Fruit fly (Drosophila melanogaster) whole organism, embryonic: ENCODE results near the gene CG42577.

Source experiments
- Aef1 ChIP-seq: fragments of 200-800 bp; sonication (Bioruptor generic); IDR thresholded peaks from 3 replicates; pipeline ENCODE4 v1.3.6; 2022; ENCODE audit warnings: missing biosample characterization, missing genetic modification characterization
- Bdp1 ChIP-seq: fragments of 200-800 bp; sonication (Bioruptor generic); optimal IDR thresholded peaks from 3 replicates; lab custom pipeline; 2016; ENCODE audit warnings: missing biosample characterization, missing genetic modification characterization
- CG10462 ChIP-seq: fragments of 200-800 bp; sonication (Bioruptor generic); optimal IDR thresholded peaks from 2 replicates; lab custom pipeline; 2016; ENCODE audit warnings: missing biosample characterization, missing genetic modification characterization
- CG10979 ChIP-seq: fragments of 200-800 bp; sonication (Bioruptor generic); optimal IDR thresholded peaks from 2 replicates; lab custom pipeline; 2018; ENCODE audit warnings: missing biosample characterization, mild to moderate bottlenecking, missing genetic modification characterization, moderate library complexity
- CG11085 ChIP-seq: fragments of 200-800 bp; sonication (Bioruptor generic); IDR thresholded peaks from 2 replicates; pipeline ENCODE4 v1.3.6; 2022; ENCODE audit warnings: missing biosample characterization, missing genetic modification characterization
- CG11695 ChIP-seq: fragments of 200-800 bp; sonication (Bioruptor generic); IDR thresholded peaks from 3 replicates; pipeline ENCODE4 v1.3.6; 2022; ENCODE audit warnings: missing biosample characterization, missing genetic modification characterization
- CG12769 ChIP-seq: fragments of 200-800 bp; sonication (Bioruptor generic); optimal IDR thresholded peaks from 2 replicates; lab custom pipeline; 2019; ENCODE audit warnings: missing biosample characterization, mild to moderate bottlenecking, missing genetic modification characterization, moderate library complexity
- CG12942 ChIP-seq: fragments of 200-800 bp; sonication (Bioruptor generic); optimal IDR thresholded peaks from 3 replicates; lab custom pipeline; 2016; ENCODE audit warnings: missing biosample characterization, missing genetic modification characterization
- CG14860 ChIP-seq: fragments of 200-800 bp; sonication (Bioruptor generic); IDR thresholded peaks from 3 replicates; pipeline ENCODE4 v1.3.6; 2022; ENCODE audit warnings: missing biosample characterization, missing genetic modification characterization; ENCODE audit not compliant: partially characterized antibody
- CG16813 ChIP-seq: fragments of 200-800 bp; sonication (Bioruptor generic); IDR thresholded peaks from 3 replicates; pipeline ENCODE4 v1.3.6; 2022; ENCODE audit warnings: missing biosample characterization, missing genetic modification characterization; ENCODE audit not compliant: partially characterized antibody
- CG1792 ChIP-seq: fragments of 200-800 bp; sonication (Bioruptor generic); optimal IDR thresholded peaks from 2 replicates; lab custom pipeline; 2016; ENCODE audit warnings: missing biosample characterization, missing genetic modification characterization
- CG18011 ChIP-seq: fragments of 200-800 bp; sonication (Bioruptor generic); optimal IDR thresholded peaks from 2 replicates; lab custom pipeline; 2017; ENCODE audit warnings: missing biosample characterization, missing genetic modification characterization, mild to moderate bottlenecking, moderate library complexity, missing genotype
- CG2116 ChIP-seq: fragments of 200-800 bp; sonication (Bioruptor generic); optimal IDR thresholded peaks from 3 replicates; lab custom pipeline; 2018; ENCODE audit warnings: missing biosample characterization, mild to moderate bottlenecking, missing genetic modification characterization
- CG2889 ChIP-seq: fragments of 200-800 bp; sonication (Bioruptor generic); IDR thresholded peaks from 3 replicates; pipeline ENCODE4 v1.3.6; 2022; ENCODE audit warnings: missing biosample characterization, missing genetic modification characterization
- CG30403 ChIP-seq: fragments of 200-800 bp; sonication (Bioruptor generic); optimal IDR thresholded peaks from 3 replicates; lab custom pipeline; 2016; ENCODE audit warnings: missing biosample characterization, missing genetic modification characterization
- CG33213 ChIP-seq: fragments of 200-800 bp; sonication (Bioruptor generic); optimal IDR thresholded peaks from 3 replicates; lab custom pipeline; 2016; ENCODE audit warnings: missing biosample characterization, missing genetic modification characterization
- CG42726 ChIP-seq: fragments of 200-800 bp; sonication (Bioruptor generic); IDR thresholded peaks from 2 replicates; pipeline ENCODE4 v1.3.6; 2022; ENCODE audit warnings: missing biosample characterization, missing genetic modification characterization; ENCODE audit not compliant: partially characterized antibody
- CG4424 ChIP-seq: fragments of 200-800 bp; sonication (Bioruptor generic); optimal IDR thresholded peaks from 3 replicates; lab custom pipeline; 2016; ENCODE audit warnings: missing biosample characterization, missing genetic modification characterization
- CG5245 ChIP-seq: fragments of 200-800 bp; sonication (Bioruptor generic); optimal IDR thresholded peaks from 3 replicates; lab custom pipeline; 2016; ENCODE audit warnings: missing biosample characterization, missing genetic modification characterization
- CG7963 ChIP-seq: fragments of 200-800 bp; sonication (Bioruptor generic); IDR thresholded peaks from 3 replicates; pipeline ENCODE4 v1.3.6; 2022; ENCODE audit warnings: missing biosample characterization, missing genetic modification characterization; ENCODE audit not compliant: partially characterized antibody
- CG8924 ChIP-seq: fragments of 200-800 bp; optimal IDR thresholded peaks from 3 replicates; lab custom pipeline; 2019; ENCODE audit warnings: missing biosample characterization, mild to moderate bottlenecking, missing genetic modification characterization, moderate library complexity
- Camta ChIP-seq: fragments of 200-800 bp; sonication (Bioruptor generic); optimal IDR thresholded peaks from 2 replicates; lab custom pipeline; 2016; ENCODE audit warnings: missing biosample characterization, missing genetic modification characterization
- Elba2 ChIP-seq: fragments of 200-800 bp; sonication (Bioruptor generic); optimal IDR thresholded peaks from 3 replicates; lab custom pipeline; 2016; ENCODE audit warnings: missing biosample characterization, missing genetic modification characterization
- Fer3 ChIP-seq: fragments of 200-800 bp; sonication (Bioruptor generic); optimal IDR thresholded peaks from 2 replicates; lab custom pipeline; 2018; ENCODE audit warnings: missing biosample characterization, mild to moderate bottlenecking, missing genetic modification characterization, moderate library complexity
- HLH54F ChIP-seq: fragments of 200-800 bp; sonication (Bioruptor generic); optimal IDR thresholded peaks from 3 replicates; lab custom pipeline; 2016; ENCODE audit warnings: missing biosample characterization, missing genetic modification characterization
- HmgZ ChIP-seq: fragments of 200-800 bp; sonication (Bioruptor generic); optimal IDR thresholded peaks from 2 replicates; lab custom pipeline; 2018; ENCODE audit warnings: missing biosample characterization, mild to moderate bottlenecking, missing genetic modification characterization
- Hmr ChIP-seq: fragments of 200-800 bp; sonication (Bioruptor generic); optimal IDR thresholded peaks from 3 replicates; lab custom pipeline; 2017; ENCODE audit warnings: mild to moderate bottlenecking, missing biosample characterization, missing genetic modification reagents, missing genetic modification characterization
- Mes4 ChIP-seq: fragments of 200-800 bp; sonication (Bioruptor generic); optimal IDR thresholded peaks from 2 replicates; lab custom pipeline; 2016; ENCODE audit warnings: missing biosample characterization, missing genetic modification characterization
- Mrtf ChIP-seq: fragments of 200-800 bp; sonication (Bioruptor generic); IDR thresholded peaks from 3 replicates; pipeline ENCODE4 v1.3.6; 2022; ENCODE audit warnings: missing biosample characterization, missing genetic modification characterization
- NC2α ChIP-seq: fragments of 200-800 bp; sonication (Bioruptor generic); optimal IDR thresholded peaks from 2 replicates; lab custom pipeline; 2016; ENCODE audit warnings: missing biosample characterization, missing genetic modification characterization
- Optix ChIP-seq: fragments of 200-800 bp; sonication (Bioruptor generic); IDR thresholded peaks from 3 replicates; pipeline ENCODE4 v1.3.6; 2022; ENCODE audit warnings: missing biosample characterization, missing genetic modification characterization
- Six4 ChIP-seq: fragments of 200-800 bp; sonication (Bioruptor generic); optimal IDR thresholded peaks from 2 replicates; lab custom pipeline; 2016; ENCODE audit warnings: missing biosample characterization, missing genetic modification characterization
- Sox102F ChIP-seq: fragments of 200-800 bp; sonication (Bioruptor generic); optimal IDR thresholded peaks from 2 replicates; lab custom pipeline; 2018; ENCODE audit warnings: missing biosample characterization, mild to moderate bottlenecking, missing genetic modification characterization, moderate library complexity
- Trl ChIP-seq, 3 experiments: fragments of >200 bp in 2 of 3; fragments of 200-800 bp in 1 of 3; sonication (Bioruptor generic) in 1 of 3; optimal IDR thresholded peaks; 2 replicates in 1 of 3; 3 replicates in 2 of 3; lab custom pipeline; 2016 to 2017; ENCODE audit warnings: missing biosample characterization in 1 of 3, missing genetic modification characterization in 1 of 3
- Xbp1 ChIP-seq: fragments of 200-800 bp; sonication (Bioruptor generic); optimal IDR thresholded peaks from 3 replicates; lab custom pipeline; 2016; ENCODE audit warnings: missing biosample characterization, mild to moderate bottlenecking, missing genetic modification characterization
- danr ChIP-seq: fragments of 200-800 bp; sonication (Bioruptor generic); IDR thresholded peaks from 2 replicates; pipeline ENCODE4 v1.3.6; 2022; ENCODE audit warnings: missing biosample characterization, missing genetic modification characterization
- esg ChIP-seq: fragments of 200-800 bp; sonication (Bioruptor generic); conservative IDR thresholded peaks from 2 replicates; pipeline ENCODE4 v1.3.6; 2022; ENCODE audit warnings: missing biosample characterization, missing genetic modification characterization
- fd64A ChIP-seq: fragments of 200-800 bp; sonication (Bioruptor generic); optimal IDR thresholded peaks from 3 replicates; lab custom pipeline; 2018; ENCODE audit warnings: missing biosample characterization, mild to moderate bottlenecking, missing genetic modification characterization
- gcm ChIP-seq: fragments of 200-800 bp; sonication (Bioruptor generic); optimal IDR thresholded peaks from 2 replicates; lab custom pipeline; 2019; ENCODE audit warnings: missing biosample characterization, mild to moderate bottlenecking, missing genetic modification characterization, moderate library complexity
- grn ChIP-seq: fragments of 200-800 bp; sonication (Bioruptor generic); optimal IDR thresholded peaks from 3 replicates; lab custom pipeline; 2017; ENCODE audit warnings: missing biosample characterization, missing genetic modification characterization
- hb ChIP-seq: fragments of 200-800 bp; sonication (Bioruptor generic); IDR thresholded peaks from 3 replicates; pipeline ENCODE4 v1.3.6; 2022; ENCODE audit warnings: missing biosample characterization, missing genetic modification characterization; ENCODE audit not compliant: partially characterized antibody
- peb ChIP-seq: fragments of 200-800 bp; sonication (Bioruptor generic); IDR thresholded peaks from 2 replicates; pipeline ENCODE4 v1.3.6; 2022; ENCODE audit warnings: missing biosample characterization, missing genetic modification characterization
- pfk ChIP-seq: fragments of 200-800 bp; sonication (Bioruptor generic); optimal IDR thresholded peaks from 2 replicates; lab custom pipeline; 2018; ENCODE audit warnings: missing biosample characterization, mild to moderate bottlenecking, missing genetic modification characterization, moderate library complexity
- shn ChIP-seq: fragments of 200-800 bp; sonication (Bioruptor generic); optimal IDR thresholded peaks from 3 replicates; lab custom pipeline; 2016; ENCODE audit warnings: missing biosample characterization, missing genetic modification characterization
- stc ChIP-seq: fragments of 200-800 bp; sonication (Bioruptor generic); IDR thresholded peaks from 2 replicates; pipeline ENCODE4 v1.3.6; 2022; ENCODE audit warnings: missing biosample characterization, missing genetic modification characterization
- unpg ChIP-seq: fragments of 200-800 bp; sonication (Bioruptor generic); optimal IDR thresholded peaks from 3 replicates; lab custom pipeline; 2018; ENCODE audit warnings: missing biosample characterization, mild to moderate bottlenecking, missing genetic modification characterization, moderate library complexity
- vnd ChIP-seq: fragments of 200-800 bp; sonication (Bioruptor generic); IDR thresholded peaks from 3 replicates; pipeline ENCODE4 v1.3.6; 2022; ENCODE audit warnings: missing biosample characterization, missing genetic modification characterization; ENCODE audit not compliant: partially characterized antibody
- zf30C ChIP-seq: fragments of 200-800 bp; sonication (Bioruptor generic); optimal IDR thresholded peaks from 3 replicates; lab custom pipeline; 2018; ENCODE audit warnings: missing biosample characterization, mild to moderate bottlenecking, missing genetic modification characterization

Gene CG42577

DNA sequence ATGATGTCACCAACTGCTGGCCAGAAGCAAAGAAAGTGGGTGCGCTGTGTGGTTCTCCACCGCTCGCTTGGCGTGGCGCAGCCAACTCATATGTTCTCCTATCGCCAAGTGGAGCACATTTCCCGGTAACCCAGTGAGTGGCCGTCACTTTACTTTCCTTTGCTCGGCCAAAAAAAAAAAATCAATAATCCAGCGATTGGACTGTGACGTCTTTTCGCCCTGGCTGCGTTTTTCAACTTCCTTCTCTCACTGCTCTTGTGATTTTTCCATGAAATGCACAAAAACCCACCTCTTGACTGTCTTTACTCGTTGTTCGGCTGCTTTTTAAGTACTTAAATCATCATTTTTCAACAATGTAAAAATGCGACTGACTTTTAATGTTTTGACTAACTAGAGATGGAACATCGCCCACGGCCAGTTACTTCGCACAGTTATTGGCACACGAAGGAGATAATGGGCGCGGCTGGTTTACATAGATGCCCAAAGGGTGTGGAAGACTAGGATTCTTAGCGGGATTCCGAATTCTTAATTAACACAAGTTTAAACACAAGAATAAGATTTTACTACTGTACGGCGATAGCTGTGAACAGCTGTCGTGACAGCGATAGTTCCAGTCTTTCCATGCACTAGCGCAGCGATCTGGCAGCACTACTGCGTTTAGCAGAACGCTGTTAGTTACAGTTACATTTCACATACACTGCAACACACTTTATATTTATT is 23.1 kb upstream of the CG42577 start, which contains the start of gene sw (continued):
- TF ChIP-seq peb (0 out of 2 replicates have a peak, but pooled peaks have one; percentile 23), zf30C (GFP tag; lab: Kevin White, UChicago) (peak; percentile 82), stc (0 out of 2 replicates have a peak, but pooled peaks have one; percentile 22), pfk (GFP tag; lab: Kevin White, UChicago) (no peak), Aef1 (GFP tag; lab: Robert Waterston, UW) (peak; percentile 74), CG14860 (GFP tag; lab: Robert Waterston, UW) (peak; percentile 90), CG1792 (GFP tag; lab: Kevin White, UChicago) (peak; percentile 48), vnd (peak; percentile 94), CG12769 (tag; lab: Kevin White, UChicago) (peak; percentile 76), CG7963 (peak; percentile 80), CG2116 (peak; percentile 28), CG18011 (GFP tag; lab: Kevin White, UChicago) (peak; percentile 28), hb (GFP tag; lab: Robert Waterston, UW) (peak; percentile 95), HmgZ (tag; lab: Kevin White, UChicago) (peak; percentile 58), CG10462 (GFP tag; lab: Kevin White, UChicago) (no peak), HLH54F (peak; percentile 74), Xbp1 (GFP tag; lab: Kevin White, UChicago) (peak; percentile 59), CG11085 (GFP tag; lab: Robert Waterston, UW) (peak; percentile 56; the same call in 1 of the 2 replicates), CG10979 (tag; lab: Kevin White, UChicago) (peak; percentile 46), CG33213 (GFP tag; lab: Kevin White, UChicago) (peak; percentile 12), Camta (GFP tag; lab: Kevin White, UChicago) (no peak), CG2889 (GFP tag; lab: Robert Waterston, UW) (peak; percentile 44; the same call in 1 of the 3 replicates), Elba2 (no peak), CG42726 (GFP tag; lab: Robert Waterston, UW) (peak; percentile 93), CG30403 (GFP tag; lab: Kevin White, UChicago) (peak; percentile 52), Optix (GFP tag; lab: Robert Waterston, UW) (peak; percentile 67; the same call in 2 of the 3 replicates), Trl (optimal IDR thresholded peaks at IDR 0.05; lab: Kevin White, UChicago) (no peak), Trl (GFP tag; optimal IDR thresholded peaks at IDR 0.05; lab: Kevin White, UChicago) (peak; percentile 26), danr (GFP tag; lab: Robert Waterston, UW) (0 out of 2 replicates have a peak, but pooled peaks have one; percentile 8), Bdp1 (GFP tag; lab: Kevin White, UChicago) (peak; percentile 29), fd64A (GFP tag; lab: Kevin White, UChicago) (no peak), CG11695 (GFP tag; lab: Robert Waterston, UW) (peak; percentile 46; the same call in 1 of the 3 replicates), unpg (GFP tag; lab: Kevin White, UChicago) (peak; percentile 49), CG12942 (peak; percentile 36), Sox102F (GFP tag; lab: Kevin White, UChicago) (peak; percentile 41), CG4424 (GFP tag; lab: Kevin White, UChicago) (peak; percentile 14), esg (GFP tag; lab: Robert Waterston, UW) (peak; percentile 60), Six4 (no peak), shn (peak; percentile 65), Mrtf (peak; percentile 64; the same call in 2 of the 3 replicates), Hmr (GFP tag; lab: Kevin White, UChicago) (peak; percentile 55), Fer3 (peak; percentile 56), CG5245 (peak; percentile 20), CG16813 (GFP tag; lab: Robert Waterston, UW) (peak; percentile 96), NC2α (GFP tag; lab: Kevin White, UChicago) (no peak), gcm (GFP tag; lab: Kevin White, UChicago) (no peak), CG8924 (peak; percentile 63), grn (GFP tag; lab: Kevin White, UChicago) (no peak), Mes4 (GFP tag; lab: Kevin White, UChicago) (no peak)
